Fruit fly (Drosophila melanogaster) whole organism, embryonic: ENCODE measurements around the gene CG14327.

Source experiments
- BEAF-32 ChIP-seq: fragments of 200-800 bp; sonication (Bioruptor generic); optimal IDR thresholded peaks from 3 replicates; lab custom pipeline; 2017; ENCODE audit warnings: missing biosample characterization, missing genetic modification characterization, mild to moderate bottlenecking, moderate library complexity, missing genetic modification reagents
- BtbVII ChIP-seq: fragments of 200-800 bp; sonication (Bioruptor generic); optimal IDR thresholded peaks from 3 replicates; lab custom pipeline; 2017; ENCODE audit warnings: missing biosample characterization, mild to moderate bottlenecking, missing genetic modification characterization
- CG10565 ChIP-seq: fragments of 200-800 bp; sonication (Bioruptor generic); optimal IDR thresholded peaks from 3 replicates; lab custom pipeline; 2016; ENCODE audit warnings: missing biosample characterization, mild to moderate bottlenecking, missing genetic modification characterization
- CG11085 ChIP-seq: fragments of 200-800 bp; sonication (Bioruptor generic); IDR thresholded peaks from 2 replicates; pipeline ENCODE4 v1.3.6; 2022; ENCODE audit warnings: missing biosample characterization, missing genetic modification characterization
- CG11247 ChIP-seq: fragments of 200-800 bp; sonication (Bioruptor generic); IDR thresholded peaks from 2 replicates; pipeline ENCODE4 v1.3.6; 2022; ENCODE audit warnings: missing biosample characterization, missing genetic modification characterization
- CG11723 ChIP-seq: fragments of 200-800 bp; sonication (Bioruptor generic); optimal IDR thresholded peaks from 2 replicates; lab custom pipeline; 2017; ENCODE audit warnings: missing biosample characterization, mild to moderate bottlenecking, missing genetic modification characterization
- CG13424 ChIP-seq: fragments of 200-800 bp; sonication (Bioruptor generic); optimal IDR thresholded peaks from 2 replicates; lab custom pipeline; 2019; ENCODE audit warnings: missing biosample characterization, mild to moderate bottlenecking, missing genetic modification characterization, moderate library complexity
- CG13775 ChIP-seq: fragments of 200-800 bp; sonication (Bioruptor generic); optimal IDR thresholded peaks from 3 replicates; lab custom pipeline; 2017; ENCODE audit warnings: missing biosample characterization, mild to moderate bottlenecking, missing genetic modification characterization
- CG30020 ChIP-seq: fragments of 200-800 bp; optimal IDR thresholded peaks from 2 replicates; lab custom pipeline; 2019; ENCODE audit warnings: missing biosample characterization, mild to moderate bottlenecking, missing genetic modification characterization, moderate library complexity
- CG3065 ChIP-seq: fragments of 200-800 bp; sonication (Bioruptor generic); optimal IDR thresholded peaks from 2 replicates; lab custom pipeline; 2016; ENCODE audit warnings: missing biosample characterization, missing genetic modification characterization
- CG31224 ChIP-seq: fragments of 200-800 bp; sonication (Bioruptor generic); IDR thresholded peaks from 2 replicates; pipeline ENCODE4 v1.3.6; 2022; ENCODE audit warnings: missing biosample characterization, missing genetic modification characterization
- CG33213 ChIP-seq: fragments of 200-800 bp; sonication (Bioruptor generic); optimal IDR thresholded peaks from 3 replicates; lab custom pipeline; 2016; ENCODE audit warnings: missing biosample characterization, missing genetic modification characterization
- CG3407 ChIP-seq: fragments of 200-800 bp; sonication (Bioruptor generic); optimal IDR thresholded peaks from 2 replicates; lab custom pipeline; 2018; ENCODE audit warnings: missing biosample characterization, mild to moderate bottlenecking, missing genetic modification characterization
- CG4617 ChIP-seq: fragments of 200-800 bp; sonication (Bioruptor generic); optimal IDR thresholded peaks from 3 replicates; lab custom pipeline; 2016; ENCODE audit warnings: missing biosample characterization, missing genetic modification characterization, borderline replicate concordance
- CG7271 ChIP-seq: fragments of 200-800 bp; sonication (Bioruptor generic); optimal IDR thresholded peaks from 2 replicates; lab custom pipeline; 2018; ENCODE audit warnings: missing biosample characterization, mild to moderate bottlenecking, missing genetic modification characterization, moderate library complexity
- CG7556 ChIP-seq: fragments of 200-800 bp; sonication (Bioruptor generic); optimal IDR thresholded peaks from 2 replicates; lab custom pipeline; 2017; ENCODE audit warnings: missing biosample characterization, mild to moderate bottlenecking, missing genetic modification characterization
- CG8944 ChIP-seq: fragments of 200-800 bp; sonication (Bioruptor generic); optimal IDR thresholded peaks from 3 replicates; lab custom pipeline; 2016; ENCODE audit warnings: missing biosample characterization, missing genetic modification characterization
- CG9215 ChIP-seq: fragments of 200-800 bp; sonication (Bioruptor generic); IDR thresholded peaks from 2 replicates; pipeline ENCODE4 v1.3.6; 2022; ENCODE audit warnings: missing biosample characterization, missing genetic modification characterization
- CG9727 ChIP-seq: fragments of 200-800 bp; sonication (Bioruptor generic); optimal IDR thresholded peaks from 3 replicates; lab custom pipeline; 2017; ENCODE audit warnings: missing biosample characterization, mild to moderate bottlenecking, missing genetic modification characterization
- Dip2 ChIP-seq: fragments of 200-800 bp; sonication (Bioruptor generic); IDR thresholded peaks from 2 replicates; pipeline ENCODE4 v1.3.6; 2022; ENCODE audit warnings: missing biosample characterization, missing genetic modification characterization
- Dref ChIP-seq: fragments of 200-800 bp; sonication (Bioruptor generic); IDR thresholded peaks from 2 replicates; pipeline ENCODE4 v1.3.6; 2022; ENCODE audit warnings: missing biosample characterization, missing genetic modification characterization
- Fer3 ChIP-seq: fragments of 200-800 bp; sonication (Bioruptor generic); optimal IDR thresholded peaks from 2 replicates; lab custom pipeline; 2018; ENCODE audit warnings: missing biosample characterization, mild to moderate bottlenecking, missing genetic modification characterization, moderate library complexity
- H2.0 ChIP-seq: fragments of 200-800 bp; sonication (Bioruptor generic); IDR thresholded peaks from 2 replicates; pipeline ENCODE4 v1.3.6; 2022; ENCODE audit warnings: missing biosample characterization, missing genetic modification characterization
- HLH3B ChIP-seq: fragments of 200-800 bp; sonication (Bioruptor generic); IDR thresholded peaks from 2 replicates; pipeline ENCODE4 v1.3.6; 2022; ENCODE audit warnings: missing biosample characterization, missing genetic modification characterization
- Hand ChIP-seq: fragments of 200-800 bp; sonication (Bioruptor generic); optimal IDR thresholded peaks from 2 replicates; lab custom pipeline; 2017; ENCODE audit warnings: mild to moderate bottlenecking, missing biosample characterization, missing genetic modification reagents, missing genetic modification characterization
- Max ChIP-seq: fragments of 200-800 bp; sonication (Bioruptor generic); optimal IDR thresholded peaks from 2 replicates; lab custom pipeline; 2016; ENCODE audit warnings: missing biosample characterization, mild to moderate bottlenecking, missing genetic modification characterization
- Mes4 ChIP-seq: fragments of 200-800 bp; sonication (Bioruptor generic); optimal IDR thresholded peaks from 2 replicates; lab custom pipeline; 2016; ENCODE audit warnings: missing biosample characterization, missing genetic modification characterization
- NK7.1 ChIP-seq: fragments of 200-800 bp; sonication (Bioruptor generic); optimal IDR thresholded peaks from 3 replicates; lab custom pipeline; 2016; ENCODE audit warnings: missing biosample characterization, missing genetic modification characterization
- Nf-YC ChIP-seq: fragments of 200-800 bp; optimal IDR thresholded peaks from 3 replicates; lab custom pipeline; 2019; ENCODE audit warnings: missing biosample characterization, mild to moderate bottlenecking, missing genetic modification characterization, moderate library complexity
- Sin3A ChIP-seq: fragments of >200 bp; optimal IDR thresholded peaks from 2 replicates; lab custom pipeline; 2018
- Taf1 ChIP-seq: fragments of 200-800 bp; sonication (Bioruptor generic); IDR thresholded peaks from 2 replicates; pipeline ENCODE4 v1.3.6; 2022; ENCODE audit warnings: missing biosample characterization, missing genetic modification characterization
- ato ChIP-seq: fragments of 200-800 bp; sonication (Bioruptor generic); IDR thresholded peaks from 2 replicates; pipeline ENCODE4 v1.3.6; 2022; ENCODE audit warnings: missing biosample characterization, missing genetic modification characterization; ENCODE audit not compliant: partially characterized antibody
- bab2 ChIP-seq: fragments of 200-800 bp; sonication (Bioruptor generic); optimal IDR thresholded peaks from 2 replicates; lab custom pipeline; 2016; ENCODE audit warnings: missing biosample characterization, missing genetic modification characterization
- br ChIP-seq: fragments of >200 bp; optimal IDR thresholded peaks from 2 replicates; lab custom pipeline; 2017
- chn ChIP-seq: fragments of 200-800 bp; sonication (Bioruptor generic); optimal IDR thresholded peaks from 2 replicates; lab custom pipeline; 2016; ENCODE audit warnings: missing biosample characterization, missing genetic modification characterization
- ci ChIP-seq: fragments of 200-800 bp; sonication (Bioruptor generic); IDR thresholded peaks from 3 replicates; pipeline ENCODE4 v1.3.6; 2022; ENCODE audit warnings: missing biosample characterization, missing genetic modification characterization
- dmrt99B ChIP-seq: fragments of 200-800 bp; sonication (Bioruptor generic); optimal IDR thresholded peaks from 2 replicates; lab custom pipeline; 2018; ENCODE audit warnings: missing biosample characterization, mild to moderate bottlenecking, missing genetic modification characterization, moderate library complexity
- fd96Cb ChIP-seq: fragments of 200-800 bp; sonication (Bioruptor generic); optimal IDR thresholded peaks from 2 replicates; lab custom pipeline; 2018; ENCODE audit warnings: missing biosample characterization, mild to moderate bottlenecking, missing genetic modification characterization, moderate library complexity
- her ChIP-seq: fragments of 200-800 bp; sonication (Bioruptor generic); optimal IDR thresholded peaks from 2 replicates; lab custom pipeline; 2016; ENCODE audit warnings: missing biosample characterization, missing genetic modification characterization
- hth ChIP-seq: fragments of >200 bp; optimal IDR thresholded peaks from 2 replicates; lab custom pipeline; 2017; ENCODE audit warnings: inconsistent platforms
- mld ChIP-seq: fragments of 200-800 bp; sonication (Bioruptor generic); IDR thresholded peaks from 3 replicates; pipeline ENCODE4 v1.3.6; 2022; ENCODE audit warnings: missing biosample characterization, missing genetic modification characterization; ENCODE audit not compliant: partially characterized antibody
- nau ChIP-seq: fragments of 200-800 bp; sonication (Bioruptor generic); optimal IDR thresholded peaks from 3 replicates; lab custom pipeline; 2017; ENCODE audit warnings: missing biosample characterization, mild to moderate bottlenecking, missing genetic modification characterization, missing genetic modification reagents
- p53 ChIP-seq: fragments of 200-800 bp; sonication (Bioruptor generic); optimal IDR thresholded peaks from 2 replicates; lab custom pipeline; 2016; ENCODE audit warnings: missing biosample characterization, missing genetic modification characterization
- ro ChIP-seq: fragments of 200-800 bp; sonication (Bioruptor generic); IDR thresholded peaks from 2 replicates; pipeline ENCODE4 v1.3.6; 2022; ENCODE audit warnings: missing biosample characterization, missing genetic modification characterization
- sima ChIP-seq: fragments of 200-800 bp; sonication (Bioruptor generic); optimal IDR thresholded peaks from 2 replicates; lab custom pipeline; 2016; ENCODE audit warnings: missing biosample characterization, missing genetic modification characterization
- sisA ChIP-seq: fragments of 200-800 bp; sonication (Bioruptor generic); IDR thresholded peaks from 2 replicates; pipeline ENCODE4 v1.3.6; 2022; ENCODE audit warnings: missing biosample characterization, missing genetic modification characterization
- tio ChIP-seq: fragments of 200-800 bp; sonication (Bioruptor generic); optimal IDR thresholded peaks from 2 replicates; lab custom pipeline; 2017; ENCODE audit warnings: missing biosample characterization, missing genetic modification characterization, inconsistent platforms
- tll ChIP-seq, 2 experiments: fragments of 200-800 bp in 1 of 2; fragments of >200 bp in 1 of 2; sonication (Bioruptor generic) in 1 of 2; optimal IDR thresholded peaks; 2 replicates each; lab custom pipeline; 2017 to 2019; ENCODE audit warnings: missing biosample characterization in 2 of 2, missing genetic modification characterization in 2 of 2, mild to moderate bottlenecking in 1 of 2, moderate library complexity in 1 of 2
- toy ChIP-seq: fragments of 200-800 bp; sonication (Bioruptor generic); IDR thresholded peaks from 2 replicates; pipeline ENCODE4 v1.3.6; 2022; ENCODE audit warnings: missing biosample characterization, missing genetic modification characterization
- ttk ChIP-seq: fragments of 200-800 bp; sonication (Bioruptor generic); IDR thresholded peaks from 2 replicates; pipeline ENCODE4 v2.1.2; 2022; ENCODE audit warnings: missing biosample characterization, missing genetic modification characterization
- twi ChIP-seq: fragments of 200-800 bp; optimal IDR thresholded peaks from 2 replicates; lab custom pipeline; 2019; ENCODE audit warnings: missing biosample characterization, mild to moderate bottlenecking, missing genetic modification characterization, moderate library complexity

CG14327 gene

DNA sequence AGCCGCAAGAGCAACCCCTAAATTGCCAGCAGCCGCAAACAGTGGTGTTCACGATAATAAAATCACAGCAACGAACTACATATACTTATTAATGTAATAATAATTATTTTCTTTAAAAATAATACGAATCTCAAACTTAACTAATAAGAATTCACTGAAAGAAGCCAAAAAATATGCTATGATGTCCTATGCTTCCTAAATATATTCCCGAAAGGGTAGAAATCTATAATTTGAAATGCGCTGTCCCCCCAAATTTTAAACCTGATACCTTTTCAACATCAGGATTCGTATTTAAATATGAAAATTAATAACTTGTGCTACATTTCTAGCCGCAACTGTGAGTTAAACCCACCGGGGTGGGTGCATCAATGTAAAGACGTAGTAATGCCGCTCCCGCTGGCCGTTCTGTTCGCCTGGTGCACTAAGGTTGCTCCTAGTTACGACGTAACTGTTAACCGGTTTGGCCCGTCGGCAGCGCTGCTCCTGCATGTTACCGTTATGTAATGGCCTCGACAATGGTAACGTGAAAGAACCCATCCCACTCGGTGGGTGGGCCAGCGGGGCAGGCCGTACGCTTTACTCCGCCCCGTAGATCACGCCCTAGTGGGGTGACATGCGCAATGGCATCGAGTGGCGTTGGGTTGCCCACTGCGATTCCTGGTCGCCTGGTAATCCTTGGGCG, 9.2 kb upstream of the CG14327 start (continued):
- TF ChIP-seq chn (GFP tag; lab: Kevin White, UChicago) = peak; percentile 84
- TF ChIP-seq CG3407 = peak; percentile 75
- peak; percentile 88 for TF ChIP-seq fd96Cb (tag; lab: Kevin White, UChicago)
- TF ChIP-seq Sin3A (lab: Kevin White, UChicago) = no peak
- no peak for TF ChIP-seq sima (GFP tag; lab: Kevin White, UChicago)
- no peak for TF ChIP-seq Dip2
- TF ChIP-seq Hand (GFP tag; lab: Kevin White, UChicago) = peak; percentile 82
- peak; percentile 47 for TF ChIP-seq CG9215
- no peak for TF ChIP-seq Dref (GFP tag; lab: Robert Waterston, UW)
- TF ChIP-seq CG8944 (GFP tag; lab: Kevin White, UChicago) = peak; percentile 29
- TF ChIP-seq toy = no peak
- peak; percentile 95 for TF ChIP-seq CG7556 (GFP tag; lab: Kevin White, UChicago)
- peak; percentile 34; the same call in 1 of the 2 replicates for TF ChIP-seq ro (GFP tag; lab: Robert Waterston, UW)
- TF ChIP-seq Taf1 (GFP tag; lab: Robert Waterston, UW) = no peak
- peak; percentile 26 for TF ChIP-seq nau (GFP tag; lab: Kevin White, UChicago)
- peak; percentile 58; the same call in 1 of the 2 replicates for TF ChIP-seq HLH3B (GFP tag; lab: Robert Waterston, UW)
- TF ChIP-seq bab2 = peak; percentile 20
- no peak for TF ChIP-seq CG3065 (GFP tag; lab: Kevin White, UChicago)
- peak; percentile 96 for TF ChIP-seq CG9727 (GFP tag; lab: Kevin White, UChicago)
- TF ChIP-seq Mes4 (GFP tag; lab: Kevin White, UChicago) = no peak
- peak; percentile 46 for TF ChIP-seq Nf-YC (tag; lab: Kevin White, UChicago)
- no peak for TF ChIP-seq twi (tag; lab: Kevin White, UChicago)
- peak; percentile 98 for TF ChIP-seq CG31224 (GFP tag; lab: Robert Waterston, UW)
- peak; percentile 17; the same call in 1 of the 3 replicates for TF ChIP-seq ci (GFP tag; lab: Robert Waterston, UW)
- peak; percentile 19 for TF ChIP-seq CG33213
- TF ChIP-seq CG11723 = peak; percentile 70
- TF ChIP-seq hth (lab: Kevin White, UChicago) = no peak
- TF ChIP-seq br (lab: Kevin White, UChicago) = no peak
- TF ChIP-seq Fer3 (tag; lab: Kevin White, UChicago) = peak; percentile 72
- peak; percentile 84 for TF ChIP-seq BtbVII (GFP tag; lab: Kevin White, UChicago)
- peak; percentile 65; the same call in 1 of the 2 replicates for TF ChIP-seq sisA
- TF ChIP-seq CG11085 (GFP tag; lab: Robert Waterston, UW) = 0 out of 2 replicates have a peak, but pooled peaks have one; percentile 19
- TF ChIP-seq CG11247 (GFP tag; lab: Robert Waterston, UW) = no peak
- no peak for TF ChIP-seq mld (GFP tag; lab: Robert Waterston, UW)
- TF ChIP-seq tll (GFP tag; optimal IDR thresholded peaks at IDR 0.05; lab: Kevin White, UChicago) = no peak
- peak; percentile 74 for TF ChIP-seq tio (GFP tag; lab: Kevin White, UChicago)
- peak; percentile 32; the same call in 1 of the 2 replicates for TF ChIP-seq H2.0 (GFP tag; lab: Robert Waterston, UW)
- TF ChIP-seq BEAF-32 = no peak
- peak; percentile 91 for TF ChIP-seq CG13424 (tag; lab: Kevin White, UChicago)
- TF ChIP-seq NK7.1 = no peak
- TF ChIP-seq dmrt99B (tag; lab: Kevin White, UChicago) = peak; percentile 87
- no peak for TF ChIP-seq ato (GFP tag; lab: Robert Waterston, UW)
- TF ChIP-seq CG10565 = no peak
- peak; percentile 43 for TF ChIP-seq Max (GFP tag; lab: Kevin White, UChicago)
- TF ChIP-seq CG7271 (tag; lab: Kevin White, UChicago) = peak; percentile 69
- TF ChIP-seq p53 = no peak
- TF ChIP-seq CG4617 = peak; percentile 23
- TF ChIP-seq her (GFP tag; lab: Kevin White, UChicago) = no peak
- peak; percentile 88 for TF ChIP-seq CG13775
- peak; percentile 61 for TF ChIP-seq CG30020 (tag; lab: Kevin White, UChicago)
- peak; percentile 62 for TF ChIP-seq ttk (GFP tag; lab: Robert Waterston, UW)
